Comparison of ENCODE assay signal across 1 fruit fly cellular context in genomic region chr3R:14098527-14099109, dm6.
TF ChIP-seq lines count a peak whose summit lies in the region.

No protein-coding gene starts in this region.

TF ChIP-seq in whole organism, embryonic, 481 proteins besides CTCF, POLR2A, EP300 and RAD21 (continued from another document):
- TF ChIP-seq E2f1 (GFP tag; IDR thresholded peaks at IDR 0.05; lab: Robert Waterston, UW) (peak; percentile 8; the same call in 1 of the 2 replicates), Ptx1 (GFP tag; IDR thresholded peaks at IDR 0.05; lab: Robert Waterston, UW) (no peak), CG2199 (GFP tag; IDR thresholded peaks at IDR 0.05; lab: Robert Waterston, UW) (0 out of 3 replicates have a peak, but pooled peaks have one; percentile 64), CG10565 (GFP tag; optimal IDR thresholded peaks at IDR 0.05; lab: Kevin White, UChicago) (no peak), knrl (GFP tag; IDR thresholded peaks at IDR 0.05; lab: Robert Waterston, UW; ENCODE audit: partially characterized antibody) (no peak), wdn (GFP tag; IDR thresholded peaks at IDR 0.05; lab: Robert Waterston, UW) (no peak), pros (GFP tag; optimal IDR thresholded peaks at IDR 0.05; lab: Kevin White, UChicago) (no peak), CG7372 (GFP tag; IDR thresholded peaks at IDR 0.05; lab: Robert Waterston, UW) (peak; percentile 54), CG8359 (GFP tag; optimal IDR thresholded peaks at IDR 0.05; lab: Kevin White, UChicago; ENCODE audit: borderline replicate concordance) (no peak), CoRest (tag; optimal IDR thresholded peaks at IDR 0.05; lab: Kevin White, UChicago) (peak; percentile 32), Trl (optimal IDR thresholded peaks at IDR 0.05; lab: Kevin White, UChicago) (peak in 1 of 2 experiments; percentile 25), Trl (GFP tag; optimal IDR thresholded peaks at IDR 0.05; lab: Kevin White, UChicago) (no peak), esg (GFP tag; conservative IDR thresholded peaks at IDR 0.05; lab: Robert Waterston, UW) (no peak), ATbp (GFP tag; optimal IDR thresholded peaks at IDR 0.05; lab: Kevin White, UChicago) (no peak), CG31365 (tag; optimal IDR thresholded peaks at IDR 0.05; lab: Kevin White, UChicago) (no peak), CG15269 (tag; optimal IDR thresholded peaks at IDR 0.05; lab: Kevin White, UChicago) (peak; percentile 0), Adf1 (GFP tag; IDR thresholded peaks at IDR 0.05; lab: Robert Waterston, UW) (no peak), crol (GFP tag; IDR thresholded peaks at IDR 0.05; lab: Robert Waterston, UW) (peak; percentile 86), CG2120 (GFP tag; optimal IDR thresholded peaks at IDR 0.05; lab: Kevin White, UChicago) (no peak), ase (GFP tag; IDR thresholded peaks at IDR 0.05; lab: Robert Waterston, UW) (no peak), lab (GFP tag; optimal IDR thresholded peaks at IDR 0.05; lab: Kevin White, UChicago) (peak; percentile 29), Atf-2 (GFP tag; optimal IDR thresholded peaks at IDR 0.05; lab: Kevin White, UChicago) (peak; percentile 10), pb (GFP tag; optimal IDR thresholded peaks at IDR 0.05; lab: Kevin White, UChicago) (peak; percentile 14), wor (GFP tag; IDR thresholded peaks at IDR 0.05; lab: Robert Waterston, UW) (no peak), CG8388 (GFP tag; optimal IDR thresholded peaks at IDR 0.05; lab: Kevin White, UChicago) (no peak), vvl (GFP tag; IDR thresholded peaks at IDR 0.05; lab: Robert Waterston, UW) (peak; percentile 39), CG13287 (GFP tag; IDR thresholded peaks at IDR 0.05; lab: Robert Waterston, UW; ENCODE audit: partially characterized antibody) (0 out of 2 replicates have a peak, but pooled peaks have one; percentile 8), CG12391 (tag; optimal IDR thresholded peaks at IDR 0.05; lab: Kevin White, UChicago) (peak; percentile 14), CG3281 (GFP tag; optimal IDR thresholded peaks at IDR 0.05; lab: Kevin White, UChicago) (peak; percentile 23), btn (GFP tag; optimal IDR thresholded peaks at IDR 0.05; lab: Kevin White, UChicago) (no peak), Scr (GFP tag; IDR thresholded peaks at IDR 0.05; lab: Robert Waterston, UW; ENCODE audit: partially characterized antibody) (no peak), wek (GFP tag; optimal IDR thresholded peaks at IDR 0.05; lab: Kevin White, UChicago) (no peak), Atf6 (GFP tag; IDR thresholded peaks at IDR 0.05; lab: Robert Waterston, UW) (0 out of 2 replicates have a peak, but pooled peaks have one; percentile 7), oc (tag; optimal IDR thresholded peaks at IDR 0.05; lab: Kevin White, UChicago) (no peak), CG7786 (GFP tag; optimal IDR thresholded peaks at IDR 0.05; lab: Kevin White, UChicago) (no peak), PHDP (tag; optimal IDR thresholded peaks at IDR 0.05; lab: Kevin White, UChicago) (peak; percentile 8), CG11456 (GFP tag; IDR thresholded peaks at IDR 0.05; lab: Robert Waterston, UW) (peak; percentile 60; the same call in 1 of the 3 replicates), CG11093 (GFP tag; IDR thresholded peaks at IDR 0.05; lab: Robert Waterston, UW) (0 out of 3 replicates have a peak, but pooled peaks have one; percentile 27), Hmr (GFP tag; optimal IDR thresholded peaks at IDR 0.05; lab: Kevin White, UChicago) (peak; percentile 33), CG34422 (GFP tag; IDR thresholded peaks at IDR 0.05; lab: Robert Waterston, UW) (no peak), CG30403 (GFP tag; optimal IDR thresholded peaks at IDR 0.05; lab: Kevin White, UChicago) (peak; percentile 17), Drgx (GFP tag; IDR thresholded peaks at IDR 0.05; lab: Robert Waterston, UW) (peak; percentile 32; the same call in 1 of the 2 replicates), CG2678 (tag; optimal IDR thresholded peaks at IDR 0.05; lab: Kevin White, UChicago) (peak; percentile 20), toy (GFP tag; IDR thresholded peaks at IDR 0.05; lab: Robert Waterston, UW) (no peak), CG7556 (GFP tag; optimal IDR thresholded peaks at IDR 0.05; lab: Kevin White, UChicago) (peak; percentile 53), CG17361 (GFP tag; IDR thresholded peaks at IDR 0.05; lab: Robert Waterston, UW) (0 out of 3 replicates have a peak, but pooled peaks have one; percentile 7), jing (GFP tag; optimal IDR thresholded peaks at IDR 0.05; lab: Kevin White, UChicago) (no peak), unpg (GFP tag; optimal IDR thresholded peaks at IDR 0.05; lab: Kevin White, UChicago) (no peak), tio (GFP tag; optimal IDR thresholded peaks at IDR 0.05; lab: Kevin White, UChicago) (no peak), gcm2 (GFP tag; optimal IDR thresholded peaks at IDR 0.05; lab: Kevin White, UChicago) (no peak), CHES-1-like (GFP tag; optimal IDR thresholded peaks at IDR 0.05; lab: Kevin White, UChicago) (no peak), CG7987 (GFP tag; optimal IDR thresholded peaks at IDR 0.05; lab: Kevin White, UChicago) (peak; percentile 2), MTF-1 (GFP tag; optimal IDR thresholded peaks at IDR 0.05; lab: Kevin White, UChicago; ENCODE audit: borderline replicate concordance) (peak; percentile 21), Gug (GFP tag; IDR thresholded peaks at IDR 0.05; lab: Robert Waterston, UW) (no peak), sob (GFP tag; IDR thresholded peaks at IDR 0.05; lab: Robert Waterston, UW) (0 out of 2 replicates have a peak, but pooled peaks have one; percentile 20), Dad (GFP tag; optimal IDR thresholded peaks at IDR 0.05; lab: Kevin White, UChicago) (no peak), fu2 (GFP tag; optimal IDR thresholded peaks at IDR 0.05; lab: Kevin White, UChicago) (no peak), Optix (GFP tag; IDR thresholded peaks at IDR 0.05; lab: Robert Waterston, UW) (peak; percentile 32; the same call in 1 of the 3 replicates), CG14441 (GFP tag; IDR thresholded peaks at IDR 0.05; lab: Robert Waterston, UW) (0 out of 2 replicates have a peak, but pooled peaks have one; percentile 23), Mrtf (GFP tag; IDR thresholded peaks at IDR 0.05; lab: Robert Waterston, UW) (no peak), CG10979 (tag; optimal IDR thresholded peaks at IDR 0.05; lab: Kevin White, UChicago) (peak; percentile 92), Opbp (GFP tag; IDR thresholded peaks at IDR 0.05; lab: Robert Waterston, UW; ENCODE audit: partially characterized antibody) (no peak), abd-A (tag; optimal IDR thresholded peaks at IDR 0.05; lab: Kevin White, UChicago) (peak; percentile 51), D19A (tag; optimal IDR thresholded peaks at IDR 0.05; lab: Kevin White, UChicago) (no peak), CG3163 (GFP tag; optimal IDR thresholded peaks at IDR 0.05; lab: Kevin White, UChicago) (peak; percentile 1), slbo (GFP tag; IDR thresholded peaks at IDR 0.05; lab: Robert Waterston, UW) (peak; percentile 24; the same call in 1 of the 2 replicates), Med (GFP tag; lab: Kevin White, UChicago) (peak; percentile 68), CG14014 (GFP tag; IDR thresholded peaks at IDR 0.05; lab: Robert Waterston, UW) (peak; percentile 34; the same call in 1 of the 2 replicates), repo (GFP tag; optimal IDR thresholded peaks at IDR 0.05; lab: Kevin White, UChicago) (no peak), gem (tag; optimal IDR thresholded peaks at IDR 0.05; lab: Kevin White, UChicago) (peak; percentile 52), dmrt11E (tag; optimal IDR thresholded peaks at IDR 0.05; lab: Kevin White, UChicago) (no peak), so (GFP tag; IDR thresholded peaks at IDR 0.05; lab: Robert Waterston, UW) (no peak), Fer1 (GFP tag; optimal IDR thresholded peaks at IDR 0.05; lab: Kevin White, UChicago) (no peak), hth (optimal IDR thresholded peaks at IDR 0.05; lab: Kevin White, UChicago) (no peak), Dp (GFP tag; optimal IDR thresholded peaks at IDR 0.05; lab: Kevin White, UChicago) (no peak), CG17328 (GFP tag; IDR thresholded peaks at IDR 0.05; lab: Robert Waterston, UW) (no peak), lmd (GFP tag; IDR thresholded peaks at IDR 0.05; lab: Robert Waterston, UW) (peak; percentile 31; the same call in 1 of the 2 replicates), HHEX (GFP tag; optimal IDR thresholded peaks at IDR 0.05; lab: Kevin White, UChicago) (peak; percentile 10), ken (GFP tag; IDR thresholded peaks at IDR 0.05; lab: Robert Waterston, UW) (no peak), Deaf1 (tag; optimal IDR thresholded peaks at IDR 0.05; lab: Kevin White, UChicago) (peak; percentile 28), Camta (GFP tag; optimal IDR thresholded peaks at IDR 0.05; lab: Kevin White, UChicago) (no peak), Xrp1 (GFP tag; IDR thresholded peaks at IDR 0.05; lab: Robert Waterston, UW) (no peak), HLH54F (GFP tag; optimal IDR thresholded peaks at IDR 0.05; lab: Kevin White, UChicago) (no peak), Ets65A (GFP tag; lab: Kevin White, UChicago) (peak; percentile 8), scrt (GFP tag; optimal IDR thresholded peaks at IDR 0.05; lab: Kevin White, UChicago) (peak; percentile 51), CG18599 (GFP tag; optimal IDR thresholded peaks at IDR 0.05; lab: Kevin White, UChicago) (peak; percentile 8), grau (tag; optimal IDR thresholded peaks at IDR 0.05; lab: Kevin White, UChicago) (peak; percentile 28), dysf (GFP tag; IDR thresholded peaks at IDR 0.05; lab: Robert Waterston, UW) (peak; percentile 5; the same call in 1 of the 3 replicates), CG34376 (GFP tag; optimal IDR thresholded peaks at IDR 0.05; lab: Kevin White, UChicago) (peak; percentile 8), CrebB (tag; optimal IDR thresholded peaks at IDR 0.05; lab: Kevin White, UChicago) (no peak), chinmo (GFP tag; IDR thresholded peaks at IDR 0.05; lab: Robert Waterston, UW; ENCODE audit: partially characterized antibody) (peak; percentile 75; the same call in 2 of the 4 replicates), slp2 (GFP tag; optimal IDR thresholded peaks at IDR 0.05; lab: Kevin White, UChicago) (peak; percentile 9), CG16813 (GFP tag; IDR thresholded peaks at IDR 0.05; lab: Robert Waterston, UW; ENCODE audit: partially characterized antibody) (0 out of 3 replicates have a peak, but pooled peaks have one; percentile 7), ftz-f1 (GFP tag; optimal IDR thresholded peaks at IDR 0.05; lab: Kevin White, UChicago) (peak; percentile 68), sug (tag; optimal IDR thresholded peaks at IDR 0.05; lab: Kevin White, UChicago) (peak; percentile 21), ci (GFP tag; IDR thresholded peaks at IDR 0.05; lab: Robert Waterston, UW) (peak; percentile 60; the same call in 2 of the 3 replicates), CG12769 (tag; optimal IDR thresholded peaks at IDR 0.05; lab: Kevin White, UChicago) (peak; percentile 43), unc-4 (GFP tag; IDR thresholded peaks at IDR 0.05; lab: Robert Waterston, UW; ENCODE audit: partially characterized antibody) (no peak), Rfx (GFP tag; IDR thresholded peaks at IDR 0.05; lab: Robert Waterston, UW) (peak; percentile 42), Ada2b (GFP tag; IDR thresholded peaks at IDR 0.05; lab: Robert Waterston, UW) (peak; percentile 20; the same call in 1 of the 2 replicates), Xbp1 (GFP tag; optimal IDR thresholded peaks at IDR 0.05; lab: Kevin White, UChicago) (peak; percentile 5), Sox100B (GFP tag; optimal IDR thresholded peaks at IDR 0.05; lab: Kevin White, UChicago) (peak; percentile 18)
